Worm (Caenorhabditis elegans): ENCODE results near the gene ZK262.20.

DNA sequence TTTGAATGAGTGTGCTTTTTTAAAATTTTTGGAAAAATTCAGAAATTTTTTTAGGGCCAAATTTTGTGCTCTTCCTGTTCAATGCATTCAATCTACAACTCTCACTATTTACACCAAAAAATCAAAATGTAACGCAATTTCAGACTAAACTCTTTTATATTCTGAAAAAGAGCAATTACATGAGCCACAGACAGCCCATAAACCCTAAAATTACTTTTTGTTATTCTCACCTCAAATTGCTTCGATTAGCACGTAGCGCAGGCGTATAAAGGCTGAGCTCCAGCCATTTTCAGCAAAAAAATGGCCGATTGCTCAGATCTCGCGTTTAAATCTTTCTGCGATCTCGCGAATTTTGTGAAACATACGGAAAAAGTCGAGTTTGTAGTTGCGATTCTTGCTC, 3.4 kb downstream of the ZK262.20 start, which contains the start of gene srw-82:
- no peak for TF ChIP-seq W03F9.2 (tag; optimal IDR thresholded peaks at IDR 0.05)
- no peak for TF ChIP-seq dao-5 (tag; optimal IDR thresholded peaks at IDR 0.05)

Measured in whole organism, L4/young adult.